Worm (Caenorhabditis elegans) whole organism, midembryonic: Measurements from ENCODE around the gene C39E9.8.

ENCODE experiments used
- cog-1 ChIP-seq: sonication (generic microtip); optimal IDR thresholded peaks from 2 replicates; lab custom pipeline; 2016; ENCODE audit warnings: missing genetic modification characterization, missing compliant biosample characterization
- med-1 ChIP-seq: sonication (generic microtip); optimal IDR thresholded peaks from 2 replicates; lab custom pipeline; 2017; ENCODE audit warnings: missing genetic modification characterization, mild to moderate bottlenecking, missing compliant biosample characterization, antibody characterized with exemption, missing genetic modification reagents; ENCODE audit not compliant: insufficient read depth

DNA sequence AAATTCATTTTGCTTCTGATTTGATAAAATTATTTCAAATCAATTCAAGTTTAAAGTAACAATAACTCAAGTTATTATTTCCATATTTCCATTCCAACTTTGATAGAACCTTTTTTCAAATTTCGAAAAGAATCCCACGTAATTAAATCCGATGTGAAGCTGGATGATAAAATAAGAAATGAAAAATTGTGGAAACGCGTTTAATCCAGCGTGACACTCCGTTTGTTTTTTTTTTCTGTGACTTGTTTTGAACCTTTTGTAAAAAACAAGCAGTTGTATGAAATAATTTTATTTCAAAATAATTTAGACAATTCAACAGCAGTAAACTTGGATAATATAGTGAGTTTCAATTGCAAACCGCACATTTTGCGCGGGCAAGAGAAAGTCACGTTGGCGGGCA, 26.7 kb upstream of the C39E9.8 start, which contains the start of gene F49E11.7:
- TF ChIP-seq med-1 (GFP tag; lab: Kevin White, UChicago), result no peak
- TF ChIP-seq cog-1 (tag; lab: Kevin White, UChicago), result no peak
